Fruit fly (Drosophila melanogaster) whole organism: Measurements from ENCODE around the gene CG10959.

ENCODE experiments used
- Dll ChIP-seq: fragments of >200 bp; optimal IDR thresholded peaks from 2 replicates; lab custom pipeline; 2017
- pan ChIP-seq: fragments of >200 bp; optimal IDR thresholded peaks from 2 replicates; lab custom pipeline; 2017
- psq ChIP-seq: fragments of >200 bp; optimal IDR thresholded peaks from 2 replicates; lab custom pipeline; 2017
- usp ChIP-seq: fragments of >200 bp; optimal IDR thresholded peaks from 2 replicates; lab custom pipeline; 2017; ENCODE audit warnings: missing biosample characterization, missing genetic modification characterization, mixed read lengths

dm6 chrX:8165608-8166007 lies 17.0 kb downstream of the CG10959 start, which contains the start of gene Or7a:
- TF ChIP-seq psq (lab: Kevin White, UChicago) (no peak), pan (lab: Kevin White, UChicago) (no peak), usp (GFP tag; lab: Kevin White, UChicago) (no peak), Dll (no peak)
